Fruit fly (Drosophila melanogaster) S2 (cell line): ENCODE results near the gene CG32037.

Source experiments
- CG8478 ChIP-seq: fragments of >200 bp; optimal IDR thresholded peaks from 2 replicates; lab custom pipeline; 2018
- CTCF ChIP-seq, 2 experiments: fragments of >200 bp; optimal IDR thresholded peaks; 2 replicates each; lab custom pipeline; 2018

The CG32037 gene

dm6 chr3L:9447239-9447777 is 44.7 kb downstream of the CG32037 start:
- TF ChIP-seq CG8478 (lab: Kevin White, UChicago) (no peak), CTCF (optimal IDR thresholded peaks at IDR 0.05; lab: Kevin White, UChicago) (no peak)

dm6 chr3L:9446731-9447238 is 45.2 kb downstream of the CG32037 start, which contains the start of gene CG3529:
CG3529 (plus strand) TSS chr3L:9446864.
- TF ChIP-seq CG8478 (lab: Kevin White, UChicago) = no peak
- TF ChIP-seq CTCF (optimal IDR thresholded peaks at IDR 0.05; lab: Kevin White, UChicago) = no peak

DNA sequence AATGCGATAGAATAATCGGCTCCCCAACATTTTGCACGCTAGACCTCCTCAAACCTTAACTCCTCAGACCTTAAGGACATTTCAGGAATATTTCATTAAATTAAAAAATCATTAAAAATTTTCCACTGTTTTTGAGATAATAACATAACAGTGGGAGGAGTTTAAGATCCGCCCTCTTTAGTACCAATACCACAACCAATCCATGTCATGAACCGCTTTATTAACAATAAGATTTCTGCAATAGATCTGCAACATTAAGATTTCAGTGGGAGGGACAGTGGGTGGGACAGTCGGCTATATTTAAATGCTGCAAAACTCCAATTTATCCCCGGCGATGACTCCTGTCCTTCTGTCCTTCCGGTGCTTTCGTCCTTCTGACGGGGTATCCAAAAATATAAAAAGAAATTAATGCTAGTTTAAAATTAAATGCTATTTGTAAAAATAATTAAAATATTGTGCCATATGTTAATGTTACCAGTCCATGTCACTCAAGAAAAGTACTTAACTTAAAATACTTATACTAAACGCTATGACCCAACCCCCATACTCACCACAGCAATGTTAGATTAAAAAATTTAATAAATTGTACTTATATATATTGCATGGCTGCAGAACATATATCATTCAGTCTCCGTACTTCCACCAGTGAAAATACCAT is 49.3 kb downstream of the CG32037 start, which contains the start of gene Srg3:
TSS of gene Srg3 (plus strand) at position 608 of the 658 bp plus-strand sequence.
- no peak for TF ChIP-seq CG8478 (lab: Kevin White, UChicago)
- peak in 1 of 2 experiments; percentile 16 for TF ChIP-seq CTCF (optimal IDR thresholded peaks at IDR 0.05; lab: Kevin White, UChicago)

- TF ChIP-seq CTCF (optimal IDR thresholded peaks at IDR 0.05; lab: Kevin White, UChicago) = peak in 1 of 2 experiments; percentile 34
- TF ChIP-seq CG8478 (lab: Kevin White, UChicago) = no peak
Measured at dm6 chr3L:9441907-9442479, 50.0 kb downstream of the CG32037 start, which contains the start of the genes Bet3 and Nf-YA. Bet3 (minus strand) TSS chr3L:9442267. Nf-YA (minus strand) TSS chr3L:9442267.
